Worm (Caenorhabditis elegans) whole organism, L4 larva: ENCODE data around the gene ZC262.2.

Experiments
- D1046.2 ChIP-seq: fragments of 200-800 bp; sonication (Bioruptor generic); IDR thresholded peaks from 2 replicates; pipeline ENCODE4 v1.3.6; 2022; ENCODE audit warnings: missing genetic modification characterization, missing compliant biosample characterization
- F26F4.8 ChIP-seq: fragments of 200-800 bp; sonication (Bioruptor generic); conservative IDR thresholded peaks from 2 replicates; pipeline ENCODE4 v1.3.6; 2022; ENCODE audit warnings: missing genetic modification characterization, missing compliant biosample characterization
- F37D6.2 ChIP-seq: sonication (generic microtip); optimal IDR thresholded peaks from 2 replicates; lab custom pipeline; 2016; ENCODE audit warnings: mild to moderate bottlenecking, missing genetic modification characterization, missing compliant biosample characterization
- F49E8.2 ChIP-seq: sonication (generic microtip); optimal IDR thresholded peaks from 2 replicates; lab custom pipeline; 2016; ENCODE audit warnings: missing compliant biosample characterization, mild to moderate bottlenecking, missing genetic modification characterization, borderline replicate concordance
- R02D3.7 ChIP-seq: fragments of 150-350 bp; sonication (generic microtip); optimal IDR thresholded peaks from 3 replicates; lab custom pipeline; 2014; ENCODE audit warnings: missing biosample characterization, missing genetic modification characterization
- T20F7.1 ChIP-seq: fragments of 200-800 bp; sonication (Bioruptor generic); optimal IDR thresholded peaks from 2 replicates; lab custom pipeline; 2018; ENCODE audit warnings: mild to moderate bottlenecking, missing genetic modification characterization, missing compliant biosample characterization
- T26A8.4 ChIP-seq: fragments of 200-800 bp; sonication (Bioruptor generic); IDR thresholded peaks from 2 replicates; pipeline ENCODE4 v1.3.6; 2022; ENCODE audit warnings: missing genetic modification characterization, missing compliant biosample characterization
- Y48G9A.11 ChIP-seq: fragments of 200-800 bp; sonication (Bioruptor generic); IDR thresholded peaks from 2 replicates; pipeline ENCODE4 v1.3.6; 2022; ENCODE audit warnings: missing genetic modification reagents, missing genetic modification characterization, missing compliant biosample characterization
- ZK337.2 ChIP-seq: fragments of 200-800 bp; sonication (Bioruptor generic); IDR thresholded peaks from 2 replicates; pipeline ENCODE4 v1.3.6; 2022; ENCODE audit warnings: missing genetic modification reagents, missing genetic modification characterization, missing compliant biosample characterization
- ZK546.5 ChIP-seq, 2 experiments: sonication (generic microtip); optimal IDR thresholded peaks; 2 replicates each; lab custom pipeline; 2017; ENCODE audit warnings: missing biosample characterization in 2 of 2, missing genetic modification characterization in 2 of 2
- aha-1 ChIP-seq: fragments of 150-350 bp; peaks from one replicate; lab custom pipeline; 2014; ENCODE audit warnings: missing biosample characterization, missing genetic modification characterization
- arid-1 ChIP-seq: fragments of 200-800 bp; sonication (Bioruptor generic); conservative IDR thresholded peaks from 2 replicates; pipeline ENCODE4 v1.3.6; 2022; ENCODE audit warnings: missing genetic modification reagents, missing genetic modification characterization, missing compliant biosample characterization
- ceh-44 ChIP-seq: fragments of 200-800 bp; sonication (Bioruptor generic); IDR thresholded peaks from 2 replicates; pipeline ENCODE4 v1.3.6; 2022; ENCODE audit warnings: missing genetic modification reagents, missing genetic modification characterization, missing compliant biosample characterization
- ces-1 ChIP-seq: fragments of 150-350 bp; sonication (generic microtip); optimal IDR thresholded peaks from 4 replicates; lab custom pipeline; 2014; ENCODE audit warnings: missing biosample characterization, missing genetic modification reagents, missing genetic modification characterization
- ctbp-1 ChIP-seq: fragments of 200-800 bp; sonication (Bioruptor generic); IDR thresholded peaks from 2 replicates; pipeline ENCODE4 v1.3.6; 2022; ENCODE audit warnings: missing genetic modification reagents, missing genetic modification characterization, missing compliant biosample characterization
- dmd-6 ChIP-seq: fragments of 200-800 bp; sonication (Bioruptor generic); IDR thresholded peaks from 2 replicates; pipeline ENCODE4 v1.3.6; 2022; ENCODE audit warnings: missing genetic modification reagents, missing genetic modification characterization, missing compliant biosample characterization
- dmd-9 ChIP-seq: fragments of 200-800 bp; sonication (Bioruptor generic); IDR thresholded peaks from 2 replicates; pipeline ENCODE4 v1.3.6; 2022; ENCODE audit warnings: missing genetic modification reagents, missing genetic modification characterization, missing compliant biosample characterization
- dpl-1 ChIP-seq: fragments of 150-350 bp; optimal IDR thresholded peaks from 2 replicates; lab custom pipeline; 2014; ENCODE audit warnings: missing biosample characterization, missing genetic modification reagents, missing genetic modification characterization
- egl-43 ChIP-seq: fragments of 200-800 bp; sonication (Bioruptor generic); IDR thresholded peaks from 2 replicates; pipeline ENCODE4 v1.3.6; 2022; ENCODE audit warnings: missing genetic modification reagents, missing genetic modification characterization, missing compliant biosample characterization
- fos-1 ChIP-seq: fragments of 150-350 bp; optimal IDR thresholded peaks from 2 replicates; lab custom pipeline; 2014; ENCODE audit warnings: missing biosample characterization, missing genetic modification characterization
- gei-8 ChIP-seq: fragments of 200-800 bp; sonication (Bioruptor generic); optimal IDR thresholded peaks from 2 replicates; lab custom pipeline; 2018; ENCODE audit warnings: mild to moderate bottlenecking, missing genetic modification characterization, missing compliant biosample characterization
- hif-1 ChIP-seq, 2 experiments: sonication (generic microtip); optimal IDR thresholded peaks; 2 replicates each; lab custom pipeline; 2016 to 2017; ENCODE audit warnings: missing compliant biosample characterization in 2 of 2, missing genetic modification characterization in 2 of 2, missing genetic modification reagents in 2 of 2, missing genotype in 2 of 2, mild to moderate bottlenecking in 1 of 2
- hlh-30 ChIP-seq: sonication (generic microtip); optimal IDR thresholded peaks from 2 replicates; lab custom pipeline; 2017; ENCODE audit warnings: antibody characterized with exemption, mild to moderate bottlenecking, missing genetic modification characterization, missing compliant biosample characterization; ENCODE audit not compliant: insufficient read depth
- hmg-1.1 ChIP-seq: fragments of 200-800 bp; sonication (Bioruptor generic); IDR thresholded peaks from 2 replicates; pipeline ENCODE4 v1.3.6; 2022; ENCODE audit warnings: missing genetic modification reagents, missing genetic modification characterization, missing compliant biosample characterization
- lim-7 ChIP-seq: fragments of 200-800 bp; sonication (Bioruptor generic); IDR thresholded peaks from 2 replicates; pipeline ENCODE4 v1.3.6; 2022; ENCODE audit warnings: missing genetic modification characterization, missing compliant biosample characterization
- lin-13 ChIP-seq: fragments of 150-350 bp; optimal IDR thresholded peaks from 2 replicates; lab custom pipeline; 2014; ENCODE audit warnings: missing biosample characterization, missing genetic modification reagents, missing genetic modification characterization
- lin-39 ChIP-seq: fragments of 150-350 bp; optimal IDR thresholded peaks from 2 replicates; lab custom pipeline; 2014; ENCODE audit warnings: missing biosample characterization, missing genetic modification reagents, missing genetic modification characterization
- lir-3 ChIP-seq: sonication (generic microtip); optimal IDR thresholded peaks from 2 replicates; lab custom pipeline; 2016; ENCODE audit warnings: mild to moderate bottlenecking, missing genetic modification characterization, missing compliant biosample characterization
- lsy-2 ChIP-seq, 2 experiments: fragments of 150-350 bp in 1 of 2; sonication (generic microtip) in 1 of 2; optimal IDR thresholded peaks; 2 replicates each; lab custom pipeline; 2014 to 2017; ENCODE audit warnings: missing biosample characterization in 2 of 2, missing genetic modification characterization in 2 of 2
- mdt-29 ChIP-seq: fragments of 200-800 bp; sonication (Bioruptor generic); IDR thresholded peaks from 2 replicates; pipeline ENCODE4 v1.3.6; 2022; ENCODE audit warnings: missing genetic modification reagents, missing genetic modification characterization, missing compliant biosample characterization
- mep-1 ChIP-seq: fragments of 150-350 bp; sonication (generic microtip); optimal IDR thresholded peaks from 3 replicates; lab custom pipeline; 2014; ENCODE audit warnings: missing biosample characterization, missing genetic modification characterization
- mxl-2 ChIP-seq: fragments of 200-800 bp; sonication (Bioruptor generic); conservative IDR thresholded peaks from 2 replicates; pipeline ENCODE4 v1.3.6; 2022; ENCODE audit warnings: missing genetic modification reagents, missing genetic modification characterization, missing compliant biosample characterization
- nhr-11 ChIP-seq: fragments of 150-350 bp; optimal IDR thresholded peaks from 2 replicates; lab custom pipeline; 2014; ENCODE audit warnings: missing biosample characterization, missing genetic modification characterization
- nhr-237 ChIP-seq: sonication (generic microtip); optimal IDR thresholded peaks from 2 replicates; lab custom pipeline; 2017; ENCODE audit warnings: missing biosample characterization, missing genetic modification characterization
- nhr-28 ChIP-seq: fragments of 150-350 bp; optimal IDR thresholded peaks from 2 replicates; lab custom pipeline; 2014; ENCODE audit warnings: missing biosample characterization, missing genetic modification characterization
- nhr-42 ChIP-seq: fragments of 200-800 bp; sonication (Bioruptor generic); IDR thresholded peaks from 2 replicates; pipeline ENCODE4 v1.3.6; 2022; ENCODE audit warnings: missing genetic modification characterization, missing compliant biosample characterization
- nhr-48 ChIP-seq: sonication (generic microtip); optimal IDR thresholded peaks from 2 replicates; lab custom pipeline; 2016; ENCODE audit warnings: mild to moderate bottlenecking, missing genetic modification characterization, missing compliant biosample characterization
- nhr-6 ChIP-seq: fragments of 150-350 bp; optimal IDR thresholded peaks from 2 replicates; lab custom pipeline; 2014; ENCODE audit warnings: missing biosample characterization, missing genetic modification characterization
- nhr-76 ChIP-seq: fragments of 150-350 bp; optimal IDR thresholded peaks from 2 replicates; lab custom pipeline; 2014; ENCODE audit warnings: missing biosample characterization, missing genetic modification characterization
- php-3 ChIP-seq: fragments of 200-800 bp; sonication (Bioruptor generic); IDR thresholded peaks from 2 replicates; pipeline ENCODE4 v1.3.6; 2022; ENCODE audit warnings: missing genetic modification reagents, missing genetic modification characterization, missing compliant biosample characterization
- rbr-2 ChIP-seq: sonication (generic microtip); optimal IDR thresholded peaks from 2 replicates; lab custom pipeline; 2016; ENCODE audit warnings: missing genotype, missing genetic modification characterization, missing compliant biosample characterization
- saeg-2 ChIP-seq: fragments of 200-800 bp; sonication (Bioruptor generic); IDR thresholded peaks from 2 replicates; pipeline ENCODE4 v1.3.6; 2022; ENCODE audit warnings: missing genetic modification reagents, missing genetic modification characterization, missing compliant biosample characterization
- snpc-1.2 ChIP-seq: fragments of 200-800 bp; sonication (Bioruptor generic); IDR thresholded peaks from 2 replicates; pipeline ENCODE4 v1.3.6; 2022; ENCODE audit warnings: missing genetic modification reagents, missing genetic modification characterization, missing compliant biosample characterization
- tra-1 ChIP-seq: fragments of 200-800 bp; sonication (Bioruptor generic); IDR thresholded peaks from 2 replicates; pipeline ENCODE4 v1.3.6; 2022; ENCODE audit warnings: missing genetic modification reagents, missing genetic modification characterization, missing compliant biosample characterization
- unc-39 ChIP-seq: sonication (generic microtip); optimal IDR thresholded peaks from 2 replicates; lab custom pipeline; 2017; ENCODE audit warnings: missing biosample characterization, missing genetic modification characterization
- unc-62 ChIP-seq, 3 experiments: fragments of 150-350 bp in 1 of 3; sonication (generic microtip); optimal IDR thresholded peaks in 2 of 3; peaks in 1 of 3; 1 replicate in 1 of 3; 2 replicates in 2 of 3; lab custom pipeline; 2014 to 2017; ENCODE audit warnings: missing biosample characterization in 3 of 3, missing genetic modification characterization in 3 of 3, missing genetic modification reagents in 3 of 3, missing genotype in 1 of 3
- zag-1 ChIP-seq: fragments of 150-350 bp; optimal IDR thresholded peaks from 2 replicates; lab custom pipeline; 2014; ENCODE audit warnings: missing biosample characterization, missing genetic modification characterization
- zfp-2 ChIP-seq: sonication (generic microtip); optimal IDR thresholded peaks from 2 replicates; lab custom pipeline; 2016; ENCODE audit warnings: mild to moderate bottlenecking, missing genetic modification characterization, missing compliant biosample characterization
- zip-11 ChIP-seq: fragments of 200-800 bp; sonication (Bioruptor generic); IDR thresholded peaks from 2 replicates; pipeline ENCODE4 v1.3.6; 2022; ENCODE audit warnings: missing genetic modification characterization, missing compliant biosample characterization
- ztf-11 ChIP-seq: fragments of 150-350 bp; optimal IDR thresholded peaks from 2 replicates; lab custom pipeline; 2014; ENCODE audit warnings: missing biosample characterization, missing genetic modification characterization

The ZC262.2 gene

DNA sequence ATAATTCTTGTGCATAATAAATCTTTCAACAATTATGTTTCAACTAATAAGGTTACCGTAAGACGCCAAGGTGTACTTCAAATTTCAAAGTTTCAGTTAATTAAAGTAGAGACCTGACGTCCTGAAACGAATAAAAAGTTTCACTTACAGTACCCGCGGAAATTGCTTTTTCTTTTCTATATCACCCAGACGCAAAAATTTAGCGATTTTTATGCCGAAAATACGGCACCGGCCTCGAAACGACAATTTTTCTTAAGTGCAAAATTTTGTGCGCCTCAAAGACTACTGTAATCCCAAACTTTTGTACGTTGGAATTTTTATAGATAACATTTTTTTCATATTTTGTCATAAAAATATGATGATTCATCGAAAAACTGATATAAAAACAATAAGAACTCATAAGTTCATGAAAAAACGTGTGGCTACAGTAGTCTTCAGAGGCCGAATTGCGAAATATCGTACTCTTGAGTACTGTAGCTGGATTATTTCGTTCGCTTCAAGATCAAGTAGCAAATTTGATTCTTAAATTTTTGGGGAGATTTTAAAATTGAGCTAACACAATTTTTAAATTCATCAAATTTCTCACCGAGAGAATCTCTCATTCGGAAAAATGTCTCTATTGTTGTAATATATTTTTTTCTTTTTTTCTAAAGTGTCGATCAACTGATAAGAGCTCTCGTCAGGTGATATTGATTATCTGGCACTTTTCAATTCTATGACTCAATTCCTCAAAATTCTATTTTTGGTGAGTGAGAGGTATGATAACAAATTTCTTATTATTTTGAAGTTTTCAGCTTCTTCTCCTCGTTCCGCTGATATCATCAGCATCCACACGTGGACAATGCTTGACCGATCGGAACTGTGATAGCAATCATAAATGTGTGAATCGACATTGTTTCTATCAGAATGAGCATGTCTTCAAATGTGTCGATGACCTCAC, 6.0 kb upstream of the ZC262.2 start, which contains the start of gene ZC262.13:
TSS of gene ZC262.13 (plus strand) at position 641 of the 940 bp plus-strand sequence.
- TF ChIP-seq zag-1 (tag; lab: Kevin White, UChicago) (no peak), T26A8.4 (GFP tag; lab: Robert Waterston, UW) (peak; percentile 25; the same call in 1 of the 2 replicates), F49E8.2 (tag; lab: Kevin White, UChicago) (no peak), nhr-6 (tag; lab: Kevin White, UChicago) (no peak), egl-43 (GFP tag; lab: Robert Waterston, UW) (no peak), ztf-11 (tag; lab: Kevin White, UChicago) (no peak), D1046.2 (GFP tag; lab: Robert Waterston, UW) (no peak), snpc-1.2 (no peak), ceh-44 (GFP tag; lab: Robert Waterston, UW) (no peak), mdt-29 (GFP tag; lab: Robert Waterston, UW) (no peak), nhr-237 (tag; lab: Kevin White, UChicago) (no peak), nhr-28 (tag; lab: Kevin White, UChicago) (peak; percentile 17), lim-7 (no peak), dmd-9 (GFP tag; lab: Robert Waterston, UW) (no peak), lin-13 (GFP tag; lab: Kevin White, UChicago) (no peak), F37D6.2 (tag; lab: Kevin White, UChicago) (no peak), aha-1 (tag; lab: Kevin White, UChicago) (peak; percentile 13), ces-1 (GFP tag; lab: Kevin White, UChicago) (no peak), mxl-2 (GFP tag; lab: Robert Waterston, UW) (no peak), fos-1 (tag; lab: Kevin White, UChicago) (no peak), mep-1 (tag; lab: Kevin White, UChicago) (no peak), dpl-1 (GFP tag; lab: Kevin White, UChicago) (no peak), arid-1 (no peak), php-3 (GFP tag; lab: Robert Waterston, UW) (peak; percentile 12; the same call in 1 of the 2 replicates), nhr-76 (tag; lab: Kevin White, UChicago) (no peak), unc-62 (GFP tag; optimal IDR thresholded peaks at IDR 0.05 in 1 of 2; lab: Kevin White, UChicago) (no peak), unc-62 (tag; optimal IDR thresholded peaks at IDR 0.05; lab: Kevin White, UChicago) (no peak), hlh-30 (tag; lab: Kevin White, UChicago) (peak; percentile 37), nhr-11 (tag; lab: Kevin White, UChicago) (no peak), hif-1 (tag; optimal IDR thresholded peaks at IDR 0.05; lab: Kevin White, UChicago) (no peak), T20F7.1 (GFP tag; lab: Kevin White, UChicago) (no peak), Y48G9A.11 (GFP tag; lab: Robert Waterston, UW) (no peak), nhr-42 (no peak), ctbp-1 (GFP tag; lab: Robert Waterston, UW) (no peak), unc-39 (no peak), zfp-2 (tag; lab: Kevin White, UChicago) (no peak), hmg-1.1 (GFP tag; lab: Robert Waterston, UW) (no peak), F26F4.8 (GFP tag; lab: Robert Waterston, UW) (no peak), dmd-6 (GFP tag; lab: Robert Waterston, UW) (peak; percentile 74), rbr-2 (no peak), ZK337.2 (no peak), R02D3.7 (no peak), lir-3 (tag; lab: Kevin White, UChicago) (no peak), gei-8 (GFP tag; lab: Kevin White, UChicago) (no peak), zip-11 (GFP tag; lab: Robert Waterston, UW) (no peak), lsy-2 (tag; optimal IDR thresholded peaks at IDR 0.05; lab: Kevin White, UChicago) (peak in 1 of 2 experiments; percentile 51), saeg-2 (no peak), ZK546.5 (tag; optimal IDR thresholded peaks at IDR 0.05; lab: Kevin White, UChicago) (no peak), lin-39 (tag; lab: Kevin White, UChicago) (no peak), tra-1 (no peak), nhr-48 (tag; lab: Kevin White, UChicago) (peak; percentile 2)
